Fruit fly (Drosophila melanogaster) whole organism: ENCODE results near the gene CheB38c.

Experiments
- CG8478 ChIP-seq: fragments of >200 bp; optimal IDR thresholded peaks from 2 replicates; lab custom pipeline; 2018; ENCODE audit warnings: inconsistent platforms
- Dll ChIP-seq: fragments of >200 bp; optimal IDR thresholded peaks from 2 replicates; lab custom pipeline; 2017
- EcR ChIP-seq, 2 experiments: fragments of >200 bp; optimal IDR thresholded peaks; 2 replicates each; lab custom pipeline; 2017; ENCODE audit warnings: missing biosample characterization in 2 of 2, missing genetic modification characterization in 2 of 2, missing genetic modification reagents in 2 of 2
- pan ChIP-seq: fragments of >200 bp; optimal IDR thresholded peaks from 2 replicates; lab custom pipeline; 2017
- psq ChIP-seq: fragments of >200 bp; optimal IDR thresholded peaks from 2 replicates; lab custom pipeline; 2017
- usp ChIP-seq: fragments of >200 bp; optimal IDR thresholded peaks from 2 replicates; lab custom pipeline; 2017; ENCODE audit warnings: missing biosample characterization, missing genetic modification characterization, mixed read lengths

The CheB38c gene

DNA sequence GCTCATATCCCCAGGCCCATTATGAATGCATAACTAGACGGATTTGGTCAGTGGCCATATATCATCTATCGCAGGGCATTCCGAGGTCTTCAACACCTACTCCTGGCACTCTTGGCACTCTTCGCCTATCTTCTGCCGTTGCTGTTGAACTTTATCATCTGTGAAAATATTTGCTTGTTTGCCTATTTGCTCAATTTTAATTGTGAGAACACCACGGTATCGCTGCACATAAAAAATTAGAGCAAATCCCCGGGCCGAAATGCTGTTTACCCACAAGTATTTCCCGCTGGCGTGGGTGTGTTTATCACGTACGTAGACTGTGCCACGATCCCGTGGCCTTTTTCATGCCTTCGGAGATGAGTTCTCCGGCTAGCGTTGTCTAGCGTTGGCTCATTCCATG is 39.9 kb downstream of the CheB38c start:
- TF ChIP-seq pan (lab: Kevin White, UChicago): no peak
- no peak for TF ChIP-seq Dll (lab: Kevin White, UChicago)
- TF ChIP-seq EcR (GFP tag; optimal IDR thresholded peaks at IDR 0.05; lab: Kevin White, UChicago): no peak
- no peak for TF ChIP-seq usp (GFP tag; lab: Kevin White, UChicago)
- TF ChIP-seq CG8478: no peak
- no peak for TF ChIP-seq psq (lab: Kevin White, UChicago)

DNA sequence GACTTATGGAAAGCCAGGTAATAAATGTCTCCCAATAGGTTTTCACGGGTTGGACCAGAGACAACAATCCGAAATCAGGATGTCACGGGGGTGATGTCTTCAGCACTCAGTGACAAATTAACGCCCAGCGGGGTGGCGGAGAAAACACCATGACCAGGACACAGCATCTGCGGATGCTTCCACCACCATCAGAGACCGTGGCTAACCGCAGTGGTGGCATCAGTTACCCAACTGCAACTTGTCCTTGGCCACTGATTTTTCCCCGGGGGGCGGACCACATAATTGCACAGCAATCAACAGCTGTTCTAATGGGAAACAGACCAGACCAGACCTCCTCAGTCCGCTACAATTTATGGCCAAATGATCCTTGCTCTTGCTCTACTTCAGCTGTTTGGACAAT is 42.3 kb downstream of the CheB38c start:
- no peak for TF ChIP-seq Dll (lab: Kevin White, UChicago)
- TF ChIP-seq usp (GFP tag; lab: Kevin White, UChicago): no peak
- TF ChIP-seq pan (lab: Kevin White, UChicago): no peak
- TF ChIP-seq EcR (GFP tag; optimal IDR thresholded peaks at IDR 0.05; lab: Kevin White, UChicago): no peak
- no peak for TF ChIP-seq CG8478
- TF ChIP-seq psq (lab: Kevin White, UChicago): no peak

DNA sequence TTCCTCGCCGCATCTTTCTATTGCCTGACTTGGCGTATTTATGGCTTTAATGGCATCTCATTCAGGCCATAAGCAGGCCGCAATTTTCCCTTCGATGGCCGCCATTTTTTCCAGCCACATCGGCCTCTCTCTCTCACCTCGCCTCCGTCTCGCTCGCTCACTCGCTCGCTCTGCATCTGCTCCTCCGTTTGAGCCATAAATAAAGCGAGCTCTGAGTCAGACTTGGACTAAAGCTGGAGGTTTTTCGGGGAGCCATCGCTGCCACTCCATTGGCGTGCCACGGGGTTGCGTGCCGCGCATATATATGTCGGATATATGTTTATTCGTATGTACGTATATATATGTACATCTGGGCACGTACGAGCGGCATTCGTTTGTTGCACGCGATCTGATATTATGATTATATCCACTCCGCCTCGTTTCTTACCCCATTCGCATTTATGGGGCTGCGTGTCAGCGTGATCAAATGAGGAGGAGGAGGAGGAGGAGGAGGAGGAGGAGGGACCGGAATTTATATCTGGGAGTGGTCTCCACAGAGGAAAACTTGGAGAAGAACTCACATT is 43.6 kb downstream of the CheB38c start:
- TF ChIP-seq Dll (lab: Kevin White, UChicago) (no peak), pan (lab: Kevin White, UChicago) (no peak), EcR (GFP tag; optimal IDR thresholded peaks at IDR 0.05; lab: Kevin White, UChicago) (no peak), psq (lab: Kevin White, UChicago) (no peak), CG8478 (no peak), usp (GFP tag; lab: Kevin White, UChicago) (no peak)

DNA sequence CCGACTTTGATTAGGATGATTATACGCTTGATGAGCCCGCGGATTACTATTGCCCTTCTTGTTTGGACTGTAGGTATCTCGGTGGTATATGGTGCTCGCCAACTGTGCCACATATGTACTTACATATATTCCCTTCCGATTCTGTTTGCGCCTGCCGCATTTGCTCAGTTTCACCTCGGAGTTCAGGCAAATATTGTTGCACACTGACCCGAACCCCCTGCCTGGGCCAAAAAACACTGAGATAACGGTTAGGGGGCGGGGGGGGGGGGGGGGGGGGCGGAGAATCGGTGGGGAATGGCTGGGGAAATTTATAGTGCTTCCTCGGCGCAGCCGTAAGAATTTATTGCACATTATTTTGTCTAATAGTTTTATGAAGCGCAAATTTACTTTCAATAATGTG is 44.7 kb downstream of the CheB38c start:
- no peak for TF ChIP-seq psq (lab: Kevin White, UChicago)
- TF ChIP-seq EcR (GFP tag; optimal IDR thresholded peaks at IDR 0.05; lab: Kevin White, UChicago): no peak
- no peak for TF ChIP-seq Dll (lab: Kevin White, UChicago)
- TF ChIP-seq usp (GFP tag; lab: Kevin White, UChicago): no peak
- no peak for TF ChIP-seq pan (lab: Kevin White, UChicago)
- no peak for TF ChIP-seq CG8478

DNA sequence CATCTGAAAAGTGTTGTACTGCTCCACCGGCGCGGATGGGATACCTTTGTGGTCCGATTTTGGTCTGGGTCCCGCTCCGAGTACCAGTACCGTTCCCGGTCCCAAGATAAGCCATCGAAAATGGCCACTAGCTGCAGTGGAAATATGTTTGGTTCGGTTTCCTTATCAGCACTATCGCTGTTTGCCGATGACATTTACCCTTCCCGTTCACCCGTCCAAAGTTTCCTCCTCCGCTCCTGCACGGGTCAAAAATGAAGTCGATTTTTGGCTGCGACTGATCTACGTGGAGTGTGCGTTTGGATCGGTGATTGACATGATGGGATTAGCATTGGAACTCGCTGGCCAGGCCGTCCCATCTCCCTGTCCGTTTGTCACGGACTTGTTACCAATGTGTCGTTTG is 46.2 kb downstream of the CheB38c start:
- TF ChIP-seq pan (lab: Kevin White, UChicago) (no peak), CG8478 (no peak), psq (lab: Kevin White, UChicago) (no peak), Dll (lab: Kevin White, UChicago) (no peak), usp (GFP tag; lab: Kevin White, UChicago) (no peak), EcR (GFP tag; optimal IDR thresholded peaks at IDR 0.05; lab: Kevin White, UChicago) (no peak)

DNA sequence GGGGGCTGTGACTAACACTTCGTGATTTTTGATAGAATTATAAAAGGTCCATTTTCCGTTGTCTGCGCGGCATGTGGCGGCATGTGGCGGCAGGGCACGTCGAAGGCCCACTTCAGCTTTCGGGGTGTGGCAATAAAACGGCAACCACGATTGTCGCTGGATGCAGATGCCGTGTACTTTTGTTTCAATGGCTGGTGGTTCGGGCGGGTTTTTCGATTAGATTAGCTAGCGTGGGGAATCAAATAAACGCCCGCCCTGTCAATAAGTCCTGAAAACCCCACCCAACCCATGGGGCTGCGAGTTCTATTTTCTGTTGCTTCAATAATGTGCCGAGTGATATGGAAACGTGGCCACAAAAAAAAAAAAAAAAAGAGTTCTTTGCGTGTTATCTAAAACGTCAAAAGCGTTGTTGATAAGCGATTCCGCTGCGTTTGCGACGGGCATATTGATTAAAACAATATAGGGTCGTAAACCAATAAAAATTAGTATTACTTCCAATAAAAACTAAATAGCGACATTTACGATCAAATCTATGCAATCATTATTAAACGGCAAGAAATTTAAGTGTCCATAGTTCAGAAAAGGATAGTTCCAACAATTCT is 47.1 kb downstream of the CheB38c start:
- TF ChIP-seq usp (GFP tag; lab: Kevin White, UChicago): no peak

DNA sequence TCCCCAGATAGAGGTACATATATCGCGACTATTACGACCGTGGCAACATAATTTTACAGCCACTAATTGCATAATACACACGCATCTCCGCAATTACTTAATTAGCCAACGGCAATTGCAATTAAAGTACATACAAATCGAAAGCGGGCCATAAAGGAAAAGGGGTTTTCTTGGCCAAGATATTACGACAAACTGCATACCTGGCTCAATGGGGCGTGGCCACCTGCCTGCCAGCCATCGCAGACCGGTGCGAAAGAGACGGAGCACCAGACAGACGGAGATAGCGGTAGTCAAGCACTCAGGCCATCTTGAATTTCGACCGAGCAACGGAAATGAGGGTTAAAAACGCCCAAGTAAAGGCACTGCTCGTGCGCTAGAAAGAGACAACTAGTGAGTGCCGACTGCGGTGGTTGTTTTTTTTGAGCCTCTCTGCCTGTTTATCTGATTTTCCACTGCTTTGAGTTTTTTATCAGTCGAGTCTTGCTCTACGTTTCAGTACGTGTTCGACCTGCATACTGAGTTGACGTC is 50.4 kb downstream of the CheB38c start, which contains the start of gene cad:
cad (plus strand) TSS at position 490 of the 528 bp plus-strand sequence.
- TF ChIP-seq CG8478: peak; percentile 97
- peak; percentile 30 for TF ChIP-seq Dll (lab: Kevin White, UChicago)
- TF ChIP-seq usp (GFP tag; lab: Kevin White, UChicago): no peak
- no peak for TF ChIP-seq EcR (GFP tag; optimal IDR thresholded peaks at IDR 0.05; lab: Kevin White, UChicago)
- no peak for TF ChIP-seq pan (lab: Kevin White, UChicago)
- no peak for TF ChIP-seq psq (lab: Kevin White, UChicago)
